Worm (Caenorhabditis elegans) whole organism, L4 larva: ENCODE data around the gene F54H12.4.
A peak's percentile ranks its signal among the peaks of the same experiment; 100 is the strongest.

Experiments
- D1046.2 ChIP-seq: fragments of 200-800 bp; sonication (Bioruptor generic); IDR thresholded peaks from 2 replicates; pipeline ENCODE4 v1.3.6; 2022; ENCODE audit warnings: missing genetic modification characterization, missing compliant biosample characterization
- F10B5.3 ChIP-seq: sonication (generic microtip); optimal IDR thresholded peaks from 2 replicates; lab custom pipeline; 2016; ENCODE audit warnings: mild to moderate bottlenecking, missing genetic modification characterization, missing compliant biosample characterization
- F26F4.8 ChIP-seq: fragments of 200-800 bp; sonication (Bioruptor generic); conservative IDR thresholded peaks from 2 replicates; pipeline ENCODE4 v1.3.6; 2022; ENCODE audit warnings: missing genetic modification characterization, missing compliant biosample characterization
- F44E2.7 ChIP-seq: fragments of 200-800 bp; sonication (Bioruptor generic); IDR thresholded peaks from 2 replicates; pipeline ENCODE4 v2.1.2; 2022; ENCODE audit warnings: missing genetic modification characterization, missing compliant biosample characterization
- Y48G9A.11 ChIP-seq: fragments of 200-800 bp; sonication (Bioruptor generic); IDR thresholded peaks from 2 replicates; pipeline ENCODE4 v1.3.6; 2022; ENCODE audit warnings: missing genetic modification reagents, missing genetic modification characterization, missing compliant biosample characterization
- aha-1 ChIP-seq: fragments of 150-350 bp; peaks from one replicate; lab custom pipeline; 2014; ENCODE audit warnings: missing biosample characterization, missing genetic modification characterization
- ceh-20 ChIP-seq: fragments of 200-800 bp; sonication (Bioruptor generic); IDR thresholded peaks from 2 replicates; pipeline ENCODE4 v1.3.6; 2022; ENCODE audit warnings: missing genetic modification reagents, missing genetic modification characterization, missing compliant biosample characterization
- ceh-62 ChIP-seq: sonication (generic microtip); optimal IDR thresholded peaks from 2 replicates; lab custom pipeline; 2017; ENCODE audit warnings: missing biosample characterization, missing genetic modification characterization
- ceh-82 ChIP-seq: sonication (generic microtip); optimal IDR thresholded peaks from 2 replicates; lab custom pipeline; 2017; ENCODE audit warnings: missing biosample characterization, missing genetic modification characterization
- cey-2 ChIP-seq: sonication (generic microtip); optimal IDR thresholded peaks from 3 replicates; lab custom pipeline; 2017; ENCODE audit warnings: missing genetic modification characterization, mild to moderate bottlenecking, missing compliant biosample characterization, antibody characterized with exemption, borderline replicate concordance; ENCODE audit not compliant: insufficient read depth
- ctbp-1 ChIP-seq: fragments of 200-800 bp; sonication (Bioruptor generic); IDR thresholded peaks from 2 replicates; pipeline ENCODE4 v1.3.6; 2022; ENCODE audit warnings: missing genetic modification reagents, missing genetic modification characterization, missing compliant biosample characterization
- daf-12 ChIP-seq: fragments of 150-350 bp; optimal IDR thresholded peaks from 2 replicates; lab custom pipeline; 2014; ENCODE audit warnings: missing biosample characterization, missing genetic modification reagents, missing genetic modification characterization
- daf-8 ChIP-seq: fragments of 200-800 bp; sonication (Bioruptor generic); IDR thresholded peaks from 2 replicates; pipeline ENCODE4 v1.3.6; 2022; ENCODE audit warnings: missing genetic modification characterization, missing compliant biosample characterization
- dmd-8 ChIP-seq: fragments of 200-800 bp; sonication (Bioruptor generic); IDR thresholded peaks from 2 replicates; pipeline ENCODE4 v1.3.6; 2022; ENCODE audit warnings: missing genetic modification characterization, missing compliant biosample characterization
- dmd-9 ChIP-seq: fragments of 200-800 bp; sonication (Bioruptor generic); IDR thresholded peaks from 2 replicates; pipeline ENCODE4 v1.3.6; 2022; ENCODE audit warnings: missing genetic modification reagents, missing genetic modification characterization, missing compliant biosample characterization
- dpl-1 ChIP-seq: fragments of 150-350 bp; optimal IDR thresholded peaks from 2 replicates; lab custom pipeline; 2014; ENCODE audit warnings: missing biosample characterization, missing genetic modification reagents, missing genetic modification characterization
- hlh-11 ChIP-seq: fragments of 200-800 bp; sonication (Bioruptor generic); optimal IDR thresholded peaks from 2 replicates; lab custom pipeline; 2018; ENCODE audit warnings: mild to moderate bottlenecking, missing genetic modification characterization, missing compliant biosample characterization
- hlh-30 ChIP-seq: sonication (generic microtip); optimal IDR thresholded peaks from 2 replicates; lab custom pipeline; 2017; ENCODE audit warnings: antibody characterized with exemption, mild to moderate bottlenecking, missing genetic modification characterization, missing compliant biosample characterization; ENCODE audit not compliant: insufficient read depth
- lim-7 ChIP-seq: fragments of 200-800 bp; sonication (Bioruptor generic); IDR thresholded peaks from 2 replicates; pipeline ENCODE4 v1.3.6; 2022; ENCODE audit warnings: missing genetic modification characterization, missing compliant biosample characterization
- lin-39 ChIP-seq: fragments of 150-350 bp; optimal IDR thresholded peaks from 2 replicates; lab custom pipeline; 2014; ENCODE audit warnings: missing biosample characterization, missing genetic modification reagents, missing genetic modification characterization
- lir-3 ChIP-seq: sonication (generic microtip); optimal IDR thresholded peaks from 2 replicates; lab custom pipeline; 2016; ENCODE audit warnings: mild to moderate bottlenecking, missing genetic modification characterization, missing compliant biosample characterization
- lsy-2 ChIP-seq, 2 experiments: fragments of 150-350 bp in 1 of 2; sonication (generic microtip) in 1 of 2; optimal IDR thresholded peaks; 2 replicates each; lab custom pipeline; 2014 to 2017; ENCODE audit warnings: missing biosample characterization in 2 of 2, missing genetic modification characterization in 2 of 2
- madf-5 ChIP-seq, 2 experiments: fragments of 200-800 bp; sonication (Bioruptor generic); IDR thresholded peaks; 2 replicates each; pipeline ENCODE4 v1.3.6; 2022; ENCODE audit warnings: missing compliant biosample characterization in 2 of 2, missing genetic modification characterization in 2 of 2
- mep-1 ChIP-seq: fragments of 150-350 bp; sonication (generic microtip); optimal IDR thresholded peaks from 3 replicates; lab custom pipeline; 2014; ENCODE audit warnings: missing biosample characterization, missing genetic modification characterization
- nhr-111 ChIP-seq: fragments of 200-800 bp; sonication (Bioruptor generic); optimal IDR thresholded peaks from 2 replicates; lab custom pipeline; 2018; ENCODE audit warnings: mild to moderate bottlenecking, missing genetic modification characterization, missing compliant biosample characterization
- nhr-41 ChIP-seq: fragments of 200-800 bp; sonication (Bioruptor generic); IDR thresholded peaks from 2 replicates; pipeline ENCODE4 v1.3.6; 2022; ENCODE audit warnings: missing genetic modification reagents, missing genetic modification characterization, missing compliant biosample characterization
- php-3 ChIP-seq: fragments of 200-800 bp; sonication (Bioruptor generic); IDR thresholded peaks from 2 replicates; pipeline ENCODE4 v1.3.6; 2022; ENCODE audit warnings: missing genetic modification reagents, missing genetic modification characterization, missing compliant biosample characterization
- rbr-2 ChIP-seq: sonication (generic microtip); optimal IDR thresholded peaks from 2 replicates; lab custom pipeline; 2016; ENCODE audit warnings: missing genotype, missing genetic modification characterization, missing compliant biosample characterization
- saeg-2 ChIP-seq: fragments of 200-800 bp; sonication (Bioruptor generic); IDR thresholded peaks from 2 replicates; pipeline ENCODE4 v1.3.6; 2022; ENCODE audit warnings: missing genetic modification reagents, missing genetic modification characterization, missing compliant biosample characterization
- set-16 ChIP-seq: fragments of 200-800 bp; sonication (Bioruptor generic); IDR thresholded peaks from 2 replicates; pipeline ENCODE4 v1.3.6; 2022; ENCODE audit warnings: missing genetic modification reagents, missing genetic modification characterization, missing compliant biosample characterization
- tag-97 ChIP-seq: fragments of 200-800 bp; sonication (Bioruptor generic); IDR thresholded peaks from 2 replicates; pipeline ENCODE4 v1.3.6; 2022; ENCODE audit warnings: missing genetic modification characterization, missing compliant biosample characterization
- unc-62 ChIP-seq, 3 experiments: fragments of 150-350 bp in 1 of 3; sonication (generic microtip); optimal IDR thresholded peaks in 2 of 3; peaks in 1 of 3; 1 replicate in 1 of 3; 2 replicates in 2 of 3; lab custom pipeline; 2014 to 2017; ENCODE audit warnings: missing biosample characterization in 3 of 3, missing genetic modification characterization in 3 of 3, missing genetic modification reagents in 3 of 3, missing genotype in 1 of 3
- zip-2 ChIP-seq: fragments of 150-350 bp; optimal IDR thresholded peaks from 2 replicates; lab custom pipeline; 2014; ENCODE audit warnings: missing biosample characterization, missing genetic modification characterization
- ztf-11 ChIP-seq: fragments of 150-350 bp; optimal IDR thresholded peaks from 2 replicates; lab custom pipeline; 2014; ENCODE audit warnings: missing biosample characterization, missing genetic modification characterization

The F54H12.4 gene

DNA sequence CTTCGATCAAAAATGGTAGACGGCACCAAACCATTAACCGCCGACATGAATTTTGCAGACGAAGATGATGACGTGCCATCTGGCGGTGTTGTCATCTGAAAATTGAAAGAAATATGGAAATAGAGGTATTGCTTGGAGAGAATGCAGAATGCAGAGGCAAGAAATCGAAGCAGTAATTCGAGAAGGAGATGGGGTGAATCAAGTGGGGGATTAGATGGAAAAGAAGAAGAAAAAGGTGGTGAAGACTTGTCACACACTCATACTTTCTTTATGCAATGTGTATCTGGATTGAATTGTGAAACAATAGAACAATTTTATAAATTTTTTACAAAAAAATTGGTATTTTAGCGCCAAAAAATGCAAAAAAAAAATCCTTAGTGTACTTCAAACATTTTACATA lies 37.7 kb downstream of the F54H12.4 start, which contains the start of gene tag-250:
tag-250 (minus strand) TSS at position 101 of the 400 bp plus-strand sequence.
- TF ChIP-seq ceh-82 (tag; lab: Kevin White, UChicago) (no peak), unc-62 (GFP tag; optimal IDR thresholded peaks at IDR 0.05 in 1 of 2; lab: Kevin White, UChicago) (peak in 1 of 2 experiments; percentile 72), unc-62 (tag; optimal IDR thresholded peaks at IDR 0.05; lab: Kevin White, UChicago) (no peak)

DNA sequence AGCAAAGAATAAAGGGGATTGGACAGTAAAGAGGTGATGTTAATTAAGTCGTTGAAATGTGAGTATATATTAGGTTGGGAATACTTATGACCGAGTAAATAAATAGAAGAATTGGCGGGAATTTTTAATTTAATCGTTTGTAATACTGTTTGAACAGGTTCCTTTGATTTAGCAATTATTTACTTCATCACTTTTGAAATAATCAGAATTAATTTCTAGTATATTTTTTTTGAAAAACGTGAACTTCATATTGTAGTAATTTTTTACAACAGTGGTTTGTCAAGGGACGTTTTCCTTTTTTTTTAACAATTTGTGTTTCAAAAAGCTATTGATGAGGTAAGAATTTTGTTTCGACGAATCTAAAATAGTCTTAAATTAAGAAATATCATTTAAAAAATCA lies 40.3 kb downstream of the F54H12.4 start, which contains the start of gene C29E4.17:
C29E4.17 (plus strand) TSS at position 301 of the 400 bp plus-strand sequence.
- no peak for TF ChIP-seq D1046.2 (GFP tag; lab: Robert Waterston, UW)
- TF ChIP-seq cey-2 = no peak
- TF ChIP-seq tag-97 (GFP tag; lab: Robert Waterston, UW) = no peak
- TF ChIP-seq lin-39 (tag; lab: Kevin White, UChicago) = no peak
- no peak for TF ChIP-seq madf-5 (GFP tag; IDR thresholded peaks at IDR 0.05; lab: Robert Waterston, UW)
- TF ChIP-seq nhr-41 (GFP tag; lab: Robert Waterston, UW) = no peak
- no peak for TF ChIP-seq ceh-20
- TF ChIP-seq ceh-62 (tag; lab: Kevin White, UChicago) = no peak
- no peak for TF ChIP-seq ctbp-1 (GFP tag; lab: Robert Waterston, UW)
- no peak for TF ChIP-seq hlh-30 (tag; lab: Kevin White, UChicago)
- TF ChIP-seq zip-2 = no peak
- no peak for TF ChIP-seq aha-1 (tag; lab: Kevin White, UChicago)
- TF ChIP-seq saeg-2 (GFP tag; lab: Robert Waterston, UW) = no peak
- TF ChIP-seq mep-1 (tag; lab: Kevin White, UChicago) = no peak
- no peak for TF ChIP-seq dpl-1 (GFP tag; lab: Kevin White, UChicago)
- no peak for TF ChIP-seq Y48G9A.11 (GFP tag; lab: Robert Waterston, UW)
- no peak for TF ChIP-seq daf-12 (tag; lab: Kevin White, UChicago)
- TF ChIP-seq, all 104 proteins: peak for 0

DNA sequence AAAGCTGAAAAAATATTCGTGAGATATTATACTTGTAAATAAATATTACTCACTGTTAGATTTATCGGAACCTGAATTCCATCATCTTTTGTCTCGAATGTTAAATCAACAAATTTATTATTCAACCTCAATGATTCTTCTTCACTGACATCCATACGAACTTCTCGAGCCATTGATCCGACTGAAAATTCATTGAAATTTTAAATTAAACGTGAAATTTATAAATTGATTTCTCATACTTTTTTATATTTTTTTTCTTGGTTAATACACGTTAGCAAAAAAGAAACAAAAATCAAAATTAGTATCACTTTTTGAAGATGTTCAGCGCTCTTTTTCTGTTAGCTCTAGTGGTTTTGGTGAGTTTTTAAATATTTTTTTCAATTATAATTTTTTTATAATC lies 42.7 kb downstream of the F54H12.4 start, which contains the start of gene C29E4.14:
C29E4.14 (plus strand) TSS at position 301 of the 400 bp plus-strand sequence.
- no peak for TF ChIP-seq aha-1 (tag; lab: Kevin White, UChicago)
- TF ChIP-seq ztf-11 (tag; lab: Kevin White, UChicago) = no peak
- no peak for TF ChIP-seq lin-39 (tag; lab: Kevin White, UChicago)
- TF ChIP-seq F44E2.7 (GFP tag; lab: Robert Waterston, UW) = no peak
- TF ChIP-seq ctbp-1 (GFP tag; lab: Robert Waterston, UW) = no peak
- TF ChIP-seq dmd-9 (GFP tag; lab: Robert Waterston, UW) = no peak
- no peak for TF ChIP-seq rbr-2 (tag; lab: Kevin White, UChicago)
- TF ChIP-seq tag-97 (GFP tag; lab: Robert Waterston, UW) = no peak
- no peak for TF ChIP-seq F26F4.8
- no peak for TF ChIP-seq lsy-2 (tag; optimal IDR thresholded peaks at IDR 0.05; lab: Kevin White, UChicago)
- TF ChIP-seq lim-7 (GFP tag; lab: Robert Waterston, UW) = no peak
- no peak for TF ChIP-seq daf-8
- TF ChIP-seq php-3 = no peak
- TF ChIP-seq lir-3 (tag; lab: Kevin White, UChicago) = no peak

DNA sequence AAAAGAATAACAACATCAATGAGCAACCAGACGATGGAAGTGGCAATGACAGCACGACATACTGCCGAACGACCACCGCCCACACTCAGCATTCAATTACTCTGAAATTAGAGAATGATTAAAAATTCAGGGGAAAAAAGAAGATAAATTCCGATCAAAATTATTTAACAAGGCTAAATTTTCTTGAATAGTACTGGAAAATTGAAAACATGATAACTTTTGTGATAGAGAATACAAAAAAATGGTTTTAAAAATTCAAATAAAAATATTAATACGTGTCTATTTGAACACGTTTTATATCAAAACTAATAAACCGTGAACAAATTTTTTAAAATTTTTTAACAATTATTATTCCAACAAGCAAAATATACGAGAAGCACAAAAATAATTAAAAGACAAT lies 44.9 kb downstream of the F54H12.4 start, which contains the start of gene gly-3:
gly-3 (minus strand) TSS at position 101 of the 400 bp plus-strand sequence.
- TF ChIP-seq ztf-11 (tag; lab: Kevin White, UChicago) (no peak), nhr-111 (no peak), F26F4.8 (no peak), dpl-1 (GFP tag; lab: Kevin White, UChicago) (no peak), dmd-8 (GFP tag; lab: Robert Waterston, UW) (no peak), F10B5.3 (tag; lab: Kevin White, UChicago) (no peak), lsy-2 (tag; optimal IDR thresholded peaks at IDR 0.05; lab: Kevin White, UChicago) (no peak), hlh-11 (no peak), set-16 (GFP tag; lab: Robert Waterston, UW) (no peak), lir-3 (tag; lab: Kevin White, UChicago) (no peak)
